Worm (Caenorhabditis elegans) whole organism, L3 larva: ENCODE measurements around the gene mbk-2.

Source experiments
- R02D3.7 ChIP-seq: fragments of 150-350 bp; optimal IDR thresholded peaks from 2 replicates; lab custom pipeline; 2014; ENCODE audit warnings: missing biosample characterization, missing genetic modification characterization
- fkh-2 ChIP-seq: fragments of 150-350 bp; optimal IDR thresholded peaks from 2 replicates; lab custom pipeline; 2014; ENCODE audit warnings: missing biosample characterization, missing genetic modification reagents, missing genetic modification characterization
- mml-1 ChIP-seq: fragments of 150-350 bp; sonication (generic microtip); optimal IDR thresholded peaks from 3 replicates; lab custom pipeline; 2014; ENCODE audit warnings: missing biosample characterization, missing genetic modification characterization
- nhr-77 ChIP-seq: fragments of 150-350 bp; optimal IDR thresholded peaks from 2 replicates; lab custom pipeline; 2014; ENCODE audit warnings: missing biosample characterization, missing genetic modification characterization
- pha-4 ChIP-seq: fragments of 150-350 bp; optimal IDR thresholded peaks from 2 replicates; lab custom pipeline; 2014; ENCODE audit warnings: missing biosample characterization, missing genetic modification reagents, missing genetic modification characterization
- skn-1 ChIP-seq: fragments of 150-350 bp; optimal IDR thresholded peaks from 2 replicates; lab custom pipeline; 2014; ENCODE audit warnings: missing biosample characterization, missing genetic modification characterization
- unc-62 ChIP-seq: fragments of 150-350 bp; sonication (generic microtip); optimal IDR thresholded peaks from 4 replicates; lab custom pipeline; 2014; ENCODE audit warnings: missing biosample characterization, missing genetic modification reagents, missing genetic modification characterization
- ztf-11 ChIP-seq: fragments of 150-350 bp; optimal IDR thresholded peaks from 2 replicates; lab custom pipeline; 2014; ENCODE audit warnings: missing biosample characterization, missing genetic modification characterization

- TF ChIP-seq ztf-11 (no peak), unc-62 (GFP tag; lab: Kevin White, UChicago) (no peak), mml-1 (tag; lab: Kevin White, UChicago) (no peak), pha-4 (tag; lab: Kevin White, UChicago) (no peak), fkh-2 (tag; lab: Kevin White, UChicago) (no peak), R02D3.7 (tag; lab: Kevin White, UChicago) (no peak), nhr-77 (tag; lab: Kevin White, UChicago) (no peak), skn-1 (tag; lab: Kevin White, UChicago) (no peak)
These were observed 50.3 kb downstream of the mbk-2 start, which contains the start of gene scl-3 for ce11 chrIV:13059284-13059683.
